Worm (Caenorhabditis elegans): ENCODE results near the gene Y66D12A.24.

DNA sequence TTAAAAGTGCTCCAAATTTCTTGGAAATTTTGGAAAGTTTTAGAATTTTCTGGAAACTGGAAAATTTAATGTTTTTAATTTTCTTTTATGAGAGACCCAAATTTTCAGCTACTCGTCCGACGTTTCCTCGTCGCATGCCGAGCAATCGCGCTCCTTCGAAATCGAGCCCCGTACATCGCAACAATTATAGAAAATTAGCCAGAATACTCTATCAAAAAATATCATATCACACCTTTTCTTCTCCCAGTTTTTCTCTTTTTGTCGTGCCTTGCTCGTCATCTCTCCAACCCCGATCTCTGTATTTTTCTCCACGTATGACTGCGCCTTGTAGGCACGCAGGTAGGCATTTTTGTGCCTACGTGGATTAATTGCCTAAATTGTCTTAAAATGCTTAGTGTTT, 34.3 kb upstream of the Y66D12A.24 start:
- no peak for TF ChIP-seq hmg-1.1 (GFP tag; IDR thresholded peaks at IDR 0.05)
- TF ChIP-seq lim-7 (GFP tag; IDR thresholded peaks at IDR 0.05), result no peak
- no peak for TF ChIP-seq zag-1 (tag; optimal IDR thresholded peaks at IDR 0.05)
- TF ChIP-seq snpc-4 (tag; optimal IDR thresholded peaks at IDR 0.05), result no peak
- TF ChIP-seq D1046.2 (GFP tag; IDR thresholded peaks at IDR 0.05), result no peak
